Fruit fly (Drosophila melanogaster): ENCODE results near the gene CG42354.

CG42354 gene

DNA sequence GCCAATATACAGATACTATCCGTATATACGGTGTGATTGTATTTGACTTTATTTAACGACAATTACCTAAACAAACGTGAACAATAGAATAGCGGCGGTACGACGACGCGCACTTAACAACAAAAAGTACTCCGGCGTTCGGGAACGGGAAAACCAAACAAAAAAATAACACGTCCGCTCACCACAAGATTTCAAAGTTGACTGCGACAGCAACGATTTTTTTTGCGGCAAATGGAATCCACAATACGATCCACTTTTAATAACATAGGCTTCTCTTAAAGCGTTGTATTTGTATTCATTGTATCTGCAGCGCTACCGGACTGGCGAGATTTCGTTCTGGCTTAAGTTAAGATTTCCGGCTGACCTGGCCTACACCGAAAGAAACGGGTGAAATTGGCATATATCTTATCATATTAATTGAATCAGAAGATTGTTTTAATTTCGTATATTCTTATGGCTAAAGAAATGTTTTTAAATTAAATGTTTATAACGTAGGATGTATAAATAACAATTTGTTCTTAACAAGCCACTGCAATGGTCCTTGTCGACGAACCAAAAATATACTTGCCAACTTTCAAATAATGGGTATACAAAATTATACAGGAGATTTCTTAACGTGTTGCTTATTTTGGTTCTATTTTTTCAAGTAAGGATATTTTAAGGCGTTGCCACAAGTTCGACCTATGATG lies at the start of gene CG42354, which contains the start of gene CG42353 (continued):
- peak; percentile 23; the same call in 1 of the 2 replicates for TF ChIP-seq tna (GFP tag; IDR thresholded peaks at IDR 0.05; ENCODE audit: partially characterized antibody)
- TF ChIP-seq CG13775 (GFP tag; optimal IDR thresholded peaks at IDR 0.05) = peak; percentile 98
- peak; percentile 88 for TF ChIP-seq CG6272 (GFP tag; IDR thresholded peaks at IDR 0.05)
- peak; percentile 90 for TF ChIP-seq fd64A (GFP tag; optimal IDR thresholded peaks at IDR 0.05)
- TF ChIP-seq eyg (GFP tag; optimal IDR thresholded peaks at IDR 0.05) = peak; percentile 63
- peak; percentile 93 for TF ChIP-seq ATbp (GFP tag; optimal IDR thresholded peaks at IDR 0.05)
- TF ChIP-seq CG33213 (GFP tag; optimal IDR thresholded peaks at IDR 0.05) = peak; percentile 87
- TF ChIP-seq gcm (GFP tag; optimal IDR thresholded peaks at IDR 0.05) = peak; percentile 97
- peak; percentile 89 for TF ChIP-seq CG11456 (GFP tag; IDR thresholded peaks at IDR 0.05)
- peak; percentile 45 for TF ChIP-seq jumu (GFP tag; optimal IDR thresholded peaks at IDR 0.05)
- peak; percentile 96 for TF ChIP-seq Sox102F (GFP tag; optimal IDR thresholded peaks at IDR 0.05)
- peak; percentile 95 for TF ChIP-seq sens (GFP tag)
- peak; percentile 95 for TF ChIP-seq CG13296 (GFP tag; optimal IDR thresholded peaks at IDR 0.05)
- peak; percentile 96 for TF ChIP-seq CG2120 (GFP tag; optimal IDR thresholded peaks at IDR 0.05)
- TF ChIP-seq B-H1 (GFP tag; IDR thresholded peaks at IDR 0.05) = peak; percentile 89
- TF ChIP-seq Ssrp (tag; optimal IDR thresholded peaks at IDR 0.05) = peak; percentile 98
- peak; percentile 76 for TF ChIP-seq E2f2 (GFP tag; IDR thresholded peaks at IDR 0.05)
- peak; percentile 44 for TF ChIP-seq HmgD (GFP tag; optimal IDR thresholded peaks at IDR 0.05)
- TF ChIP-seq CG11723 (GFP tag; optimal IDR thresholded peaks at IDR 0.05) = peak; percentile 91
- TF ChIP-seq CG16815 (GFP tag; optimal IDR thresholded peaks at IDR 0.05) = peak; percentile 97
- peak; percentile 47 for TF ChIP-seq bigmax (GFP tag; optimal IDR thresholded peaks at IDR 0.05)
- TF ChIP-seq crc (GFP tag; optimal IDR thresholded peaks at IDR 0.05) = no peak
- TF ChIP-seq CG30431 (GFP tag; optimal IDR thresholded peaks at IDR 0.05) = peak; percentile 98
- peak; percentile 91 for TF ChIP-seq gt (GFP tag; IDR thresholded peaks at IDR 0.05)
- TF ChIP-seq run (tag; optimal IDR thresholded peaks at IDR 0.05) = peak; percentile 86
- TF ChIP-seq Elba2 (GFP tag; optimal IDR thresholded peaks at IDR 0.05) = peak; percentile 63
- TF ChIP-seq danr (GFP tag; IDR thresholded peaks at IDR 0.05) = peak; percentile 92
- TF ChIP-seq CG3995 (GFP tag; optimal IDR thresholded peaks at IDR 0.05) = peak; percentile 51
- TF ChIP-seq luna (GFP tag; optimal IDR thresholded peaks at IDR 0.05) = no peak
- peak; percentile 43 for TF ChIP-seq CG4360 (GFP tag; IDR thresholded peaks at IDR 0.05)
- TF ChIP-seq CG11398 (GFP tag; optimal IDR thresholded peaks at IDR 0.05) = peak; percentile 90
- peak; percentile 82 for TF ChIP-seq CG1024 (GFP tag; IDR thresholded peaks at IDR 0.05)
- TF ChIP-seq emc (GFP tag; optimal IDR thresholded peaks at IDR 0.05) = peak; percentile 80
- peak; percentile 94 for TF ChIP-seq Bteb2 (GFP tag; optimal IDR thresholded peaks at IDR 0.05)
- peak; percentile 96 for TF ChIP-seq HmgZ (tag; optimal IDR thresholded peaks at IDR 0.05)
- TF ChIP-seq vvl (GFP tag; IDR thresholded peaks at IDR 0.05) = peak; percentile 96
- TF ChIP-seq PHDP (tag; optimal IDR thresholded peaks at IDR 0.05) = peak; percentile 97
- peak; percentile 96 for TF ChIP-seq Meics (GFP tag; optimal IDR thresholded peaks at IDR 0.05)
- TF ChIP-seq Scr (GFP tag; IDR thresholded peaks at IDR 0.05; ENCODE audit: partially characterized antibody) = no peak
- peak; percentile 21 for TF ChIP-seq Dp (GFP tag; optimal IDR thresholded peaks at IDR 0.05)
- peak; percentile 95 for TF ChIP-seq ind (GFP tag; optimal IDR thresholded peaks at IDR 0.05)
- TF ChIP-seq tx (GFP tag; optimal IDR thresholded peaks at IDR 0.05) = peak; percentile 87
- peak; percentile 98 for TF ChIP-seq tio (GFP tag; optimal IDR thresholded peaks at IDR 0.05)
- TF ChIP-seq CG10366 (GFP tag; IDR thresholded peaks at IDR 0.05) = peak; percentile 92
- TF ChIP-seq CG12391 (tag; optimal IDR thresholded peaks at IDR 0.05) = peak; percentile 98
- peak; percentile 86 for TF ChIP-seq Ets97D (GFP tag; optimal IDR thresholded peaks at IDR 0.05)
- TF ChIP-seq CG12744 (GFP tag; optimal IDR thresholded peaks at IDR 0.05) = peak; percentile 93
- peak; percentile 93 for TF ChIP-seq CG2202 (tag; optimal IDR thresholded peaks at IDR 0.05)
- TF ChIP-seq ranshi (GFP tag; IDR thresholded peaks at IDR 0.05) = peak; percentile 91
- TF ChIP-seq CG10462 (GFP tag; optimal IDR thresholded peaks at IDR 0.05) = peak; percentile 95
- peak in 1 of 2 experiments; percentile 22 for TF ChIP-seq Dfd (GFP tag; optimal IDR thresholded peaks at IDR 0.05)
